Worm (Caenorhabditis elegans): ENCODE data around the gene T16G12.9.

T16G12.9 gene

ce11 chrIII:10027947-10028346 is 50.1 kb downstream of the T16G12.9 start, which contains the start of gene ins-23:
Gene ins-23, plus strand, starts transcription at chrIII:10028247.
- no peak for TF ChIP-seq D2030.7 (GFP tag; IDR thresholded peaks at IDR 0.05)
- no peak for TF ChIP-seq nhr-80 (tag; optimal IDR thresholded peaks at IDR 0.05)
- TF ChIP-seq F57A8.1 (GFP tag; optimal IDR thresholded peaks at IDR 0.05): no peak
- no peak for TF ChIP-seq F52B5.7 (tag; optimal IDR thresholded peaks at IDR 0.05)

Data from whole organism, young adult.